Worm (Caenorhabditis elegans) whole organism, young adult: Measurements from ENCODE around the gene snrp-40.1.

Source experiments
- B0035.1 ChIP-seq: sonication (generic microtip); optimal IDR thresholded peaks from 2 replicates; lab custom pipeline; 2016; ENCODE audit warnings: missing genetic modification characterization, mild to moderate bottlenecking, missing compliant biosample characterization, missing genotype, missing genetic modification reagents
- B0261.1 ChIP-seq: sonication (generic microtip); optimal IDR thresholded peaks from 2 replicates; lab custom pipeline; 2016; ENCODE audit warnings: mild to moderate bottlenecking, missing genetic modification characterization, moderate library complexity, missing compliant biosample characterization
- C06A6.2 ChIP-seq: fragments of 200-800 bp; sonication (Bioruptor generic); conservative IDR thresholded peaks from 2 replicates; pipeline ENCODE4 v1.3.6; 2022; ENCODE audit warnings: missing genetic modification characterization, missing compliant biosample characterization
- C17E4.6 ChIP-seq: fragments of 200-800 bp; sonication (Bioruptor generic); IDR thresholded peaks from 2 replicates; pipeline ENCODE4 v1.3.6; 2022; ENCODE audit warnings: missing genetic modification reagents, missing genetic modification characterization, missing compliant biosample characterization
- F10E7.11 ChIP-seq: sonication (generic microtip); optimal IDR thresholded peaks from 2 replicates; lab custom pipeline; 2017; ENCODE audit warnings: mild to moderate bottlenecking, missing genetic modification characterization, moderate library complexity, missing compliant biosample characterization
- F22D6.2 ChIP-seq: sonication (generic microtip); optimal IDR thresholded peaks from 2 replicates; lab custom pipeline; 2016; ENCODE audit warnings: mild to moderate bottlenecking, missing genetic modification characterization, missing compliant biosample characterization
- F39B2.1 ChIP-seq: fragments of 200-800 bp; sonication (Bioruptor generic); IDR thresholded peaks from 2 replicates; pipeline ENCODE4 v1.3.6; 2022; ENCODE audit warnings: missing genetic modification reagents, missing genetic modification characterization, missing compliant biosample characterization
- Y53F4B.3 ChIP-seq: fragments of 200-800 bp; sonication (Bioruptor generic); IDR thresholded peaks from 2 replicates; pipeline ENCODE4 v1.3.6; 2022; ENCODE audit warnings: missing genetic modification reagents, missing genetic modification characterization, missing compliant biosample characterization
- Y56A3A.18 ChIP-seq: fragments of 200-800 bp; sonication (Bioruptor generic); IDR thresholded peaks from 2 replicates; pipeline ENCODE4 v1.3.6; 2022; ENCODE audit warnings: missing genetic modification reagents, missing genetic modification characterization, missing compliant biosample characterization
- Y67H2A.10 ChIP-seq: fragments of 200-800 bp; sonication (Bioruptor generic); conservative IDR thresholded peaks from 2 replicates; pipeline ENCODE4 v1.3.6; 2022; ENCODE audit warnings: missing genetic modification reagents, missing genetic modification characterization, missing compliant biosample characterization
- Y79H2A.3 ChIP-seq: fragments of 200-800 bp; sonication (Bioruptor generic); conservative IDR thresholded peaks from 2 replicates; pipeline ENCODE4 v1.3.6; 2022; ENCODE audit warnings: missing genetic modification reagents, missing genetic modification characterization, missing compliant biosample characterization
- ZK185.1 ChIP-seq: sonication (generic microtip); optimal IDR thresholded peaks from 2 replicates; lab custom pipeline; 2016; ENCODE audit warnings: mild to moderate bottlenecking, missing genetic modification characterization, missing compliant biosample characterization; ENCODE audit not compliant: poor library complexity, severe bottlenecking
- ama-1 ChIP-seq, 3 experiments: fragments of 150-350 bp in 1 of 3; sonication (generic microtip) in 2 of 3; optimal IDR thresholded peaks; 2 replicates each; lab custom pipeline; 2014 to 2018; ENCODE audit warnings: missing biosample characterization in 2 of 3, missing genetic modification characterization in 2 of 3, missing genetic modification reagents in 2 of 3
- atf-7 ChIP-seq: sonication (generic microtip); optimal IDR thresholded peaks from 2 replicates; lab custom pipeline; 2017; ENCODE audit warnings: mild to moderate bottlenecking, missing genetic modification characterization, missing compliant biosample characterization
- attf-5 ChIP-seq: fragments of 200-800 bp; sonication (Bioruptor generic); optimal IDR thresholded peaks from 2 replicates; lab custom pipeline; 2018; ENCODE audit warnings: mild to moderate bottlenecking, missing genetic modification characterization, missing compliant biosample characterization
- bed-1 ChIP-seq: fragments of 200-800 bp; sonication (Bioruptor generic); IDR thresholded peaks from 2 replicates; pipeline ENCODE4 v1.3.6; 2022; ENCODE audit warnings: missing genetic modification reagents, missing genetic modification characterization, missing compliant biosample characterization
- bed-2 ChIP-seq: fragments of 200-800 bp; sonication (Bioruptor generic); IDR thresholded peaks from 2 replicates; pipeline ENCODE4 v1.3.6; 2022; ENCODE audit warnings: missing genetic modification reagents, missing genetic modification characterization, missing compliant biosample characterization
- cebp-2 ChIP-seq: fragments of 200-800 bp; sonication (Bioruptor generic); IDR thresholded peaks from 2 replicates; pipeline ENCODE4 v1.3.6; 2022; ENCODE audit warnings: missing genetic modification characterization, missing compliant biosample characterization
- ceh-27 ChIP-seq: fragments of 200-800 bp; sonication (Bioruptor generic); optimal IDR thresholded peaks from 2 replicates; lab custom pipeline; 2018; ENCODE audit warnings: mild to moderate bottlenecking, missing genetic modification characterization, moderate library complexity, missing compliant biosample characterization
- ceh-91 ChIP-seq: fragments of 200-800 bp; sonication (Bioruptor generic); IDR thresholded peaks from 2 replicates; pipeline ENCODE4 v1.3.6; 2022; ENCODE audit warnings: missing genetic modification reagents, missing genetic modification characterization, missing compliant biosample characterization
- dox-1 ChIP-seq: fragments of 200-800 bp; sonication (Bioruptor generic); IDR thresholded peaks from 2 replicates; pipeline ENCODE4 v1.3.6; 2022; ENCODE audit warnings: missing genetic modification reagents, missing genetic modification characterization, missing compliant biosample characterization
- efl-1 ChIP-seq: fragments of 150-350 bp; optimal IDR thresholded peaks from 2 replicates; lab custom pipeline; 2014; ENCODE audit warnings: missing biosample characterization, missing genetic modification reagents, missing genetic modification characterization
- egl-44 ChIP-seq: fragments of 200-800 bp; sonication (Bioruptor generic); IDR thresholded peaks from 2 replicates; pipeline ENCODE4 v1.3.6; 2022; ENCODE audit warnings: missing genetic modification reagents, missing genetic modification characterization, missing compliant biosample characterization
- ets-4 ChIP-seq: fragments of 200-800 bp; sonication (Bioruptor generic); optimal IDR thresholded peaks from 2 replicates; lab custom pipeline; 2018; ENCODE audit warnings: mild to moderate bottlenecking, missing genetic modification characterization, missing compliant biosample characterization
- gei-17 ChIP-seq: fragments of 200-800 bp; sonication (Bioruptor generic); optimal IDR thresholded peaks from 2 replicates; lab custom pipeline; 2018; ENCODE audit warnings: mild to moderate bottlenecking, missing genetic modification characterization, missing compliant biosample characterization
- hmg-1.2 ChIP-seq: fragments of 200-800 bp; sonication (Bioruptor generic); IDR thresholded peaks from 2 replicates; pipeline ENCODE4 v1.3.6; 2022; ENCODE audit warnings: missing genetic modification reagents, missing genetic modification characterization, missing compliant biosample characterization
- hrde-1 ChIP-seq: sonication (generic microtip); optimal IDR thresholded peaks from 2 replicates; lab custom pipeline; 2016; ENCODE audit warnings: missing genetic modification characterization, mild to moderate bottlenecking, missing compliant biosample characterization, moderate library complexity, missing genotype, missing genetic modification reagents, borderline replicate concordance
- lin-26 ChIP-seq: fragments of 200-800 bp; sonication (Bioruptor generic); IDR thresholded peaks from 2 replicates; pipeline ENCODE4 v1.3.6; 2022; ENCODE audit warnings: missing genetic modification reagents, missing genetic modification characterization, missing compliant biosample characterization
- lin-35 ChIP-seq, 3 experiments: fragments of 150-350 bp in 2 of 3; sonication (generic microtip) in 1 of 3; optimal IDR thresholded peaks; 2 replicates each; lab custom pipeline; 2014 to 2018; ENCODE audit warnings: missing biosample characterization in 3 of 3, missing genetic modification characterization in 3 of 3, missing genetic modification reagents in 3 of 3
- lin-40 ChIP-seq: sonication (generic microtip); optimal IDR thresholded peaks from 2 replicates; lab custom pipeline; 2016; ENCODE audit warnings: missing genetic modification characterization, mild to moderate bottlenecking, missing compliant biosample characterization, missing genotype, missing genetic modification reagents
- madf-10 ChIP-seq: sonication (generic microtip); optimal IDR thresholded peaks from 2 replicates; lab custom pipeline; 2016; ENCODE audit warnings: mild to moderate bottlenecking, missing genetic modification characterization, missing compliant biosample characterization
- madf-3 ChIP-seq: fragments of 200-800 bp; sonication (Bioruptor generic); IDR thresholded peaks from 2 replicates; pipeline ENCODE4 v1.3.6; 2022; ENCODE audit warnings: missing genetic modification reagents, missing genetic modification characterization, missing compliant biosample characterization
- mel-28 ChIP-seq: sonication (generic microtip); optimal IDR thresholded peaks from 2 replicates; lab custom pipeline; 2016; ENCODE audit warnings: borderline replicate concordance, mild to moderate bottlenecking, missing genetic modification characterization, missing compliant biosample characterization
- nhr-27 ChIP-seq: fragments of 200-800 bp; sonication (Bioruptor generic); optimal IDR thresholded peaks from 2 replicates; lab custom pipeline; 2018; ENCODE audit warnings: mild to moderate bottlenecking, missing genetic modification characterization, moderate library complexity, missing compliant biosample characterization
- pbrm-1 ChIP-seq: fragments of 200-800 bp; sonication (Bioruptor generic); IDR thresholded peaks from 2 replicates; pipeline ENCODE4 v1.3.6; 2022; ENCODE audit warnings: missing genetic modification reagents, missing genetic modification characterization, missing compliant biosample characterization
- rcor-1 ChIP-seq: fragments of 200-800 bp; sonication (Bioruptor generic); IDR thresholded peaks from 2 replicates; pipeline ENCODE4 v1.3.6; 2022; ENCODE audit warnings: missing genetic modification reagents, missing genetic modification characterization, missing compliant biosample characterization
- rpc-1 ChIP-seq, 2 experiments: fragments of 150-350 bp in 1 of 2; sonication (generic microtip) in 1 of 2; optimal IDR thresholded peaks; 2 replicates each; lab custom pipeline; 2014 to 2018; ENCODE audit warnings: missing biosample characterization in 1 of 2, missing genetic modification characterization in 1 of 2, missing genetic modification reagents in 1 of 2, missing genotype in 1 of 2
- snpc-1.3 ChIP-seq: sonication (generic microtip); optimal IDR thresholded peaks from 2 replicates; lab custom pipeline; 2017; ENCODE audit warnings: missing genetic modification characterization, mild to moderate bottlenecking, missing compliant biosample characterization, antibody characterized with exemption, moderate library complexity, missing genotype, missing genetic modification reagents; ENCODE audit not compliant: insufficient read depth
- snpc-4 ChIP-seq, 5 experiments: fragments of 150-350 bp in 1 of 5; sonication (generic microtip) in 4 of 5; optimal IDR thresholded peaks; 2 replicates each; lab custom pipeline; 2014 to 2018; ENCODE audit warnings: missing genetic modification characterization in 5 of 5, missing biosample characterization in 3 of 5, antibody characterized with exemption in 2 of 5, mild to moderate bottlenecking in 2 of 5, missing compliant biosample characterization in 2 of 5, missing genotype in 2 of 5, moderate library complexity in 2 of 5, missing genetic modification reagents in 1 of 5
- tlf-1 ChIP-seq: fragments of 200-800 bp; sonication (Bioruptor generic); optimal IDR thresholded peaks from 2 replicates; lab custom pipeline; 2018; ENCODE audit warnings: mild to moderate bottlenecking, missing genetic modification characterization, missing compliant biosample characterization
- unc-62 ChIP-seq: fragments of 150-350 bp; optimal IDR thresholded peaks from 2 replicates; lab custom pipeline; 2014; ENCODE audit warnings: missing biosample characterization, missing genetic modification reagents, missing genetic modification characterization
- xnd-1 ChIP-seq: sonication (generic microtip); optimal IDR thresholded peaks from 2 replicates; lab custom pipeline; 2016; ENCODE audit warnings: missing genotype, missing genetic modification reagents, missing genetic modification characterization, missing compliant biosample characterization
- ztf-18 ChIP-seq: sonication (generic microtip); optimal IDR thresholded peaks from 2 replicates; lab custom pipeline; 2016; ENCODE audit warnings: missing genotype, mild to moderate bottlenecking, missing genetic modification characterization, missing compliant biosample characterization
- ztf-22 ChIP-seq: fragments of 200-800 bp; sonication (Bioruptor generic); optimal IDR thresholded peaks from 2 replicates; lab custom pipeline; 2018; ENCODE audit warnings: mild to moderate bottlenecking, missing genetic modification characterization, moderate library complexity, missing compliant biosample characterization
- ztf-28 ChIP-seq: fragments of 200-800 bp; sonication (Bioruptor generic); IDR thresholded peaks from 2 replicates; pipeline ENCODE4 v1.3.6; 2022; ENCODE audit warnings: missing genetic modification reagents, missing genetic modification characterization, missing compliant biosample characterization
- ztf-3 ChIP-seq: fragments of 200-800 bp; sonication (Bioruptor generic); optimal IDR thresholded peaks from 2 replicates; lab custom pipeline; 2018; ENCODE audit warnings: mild to moderate bottlenecking, missing genetic modification characterization, missing compliant biosample characterization

snrp-40.1 gene

DNA sequence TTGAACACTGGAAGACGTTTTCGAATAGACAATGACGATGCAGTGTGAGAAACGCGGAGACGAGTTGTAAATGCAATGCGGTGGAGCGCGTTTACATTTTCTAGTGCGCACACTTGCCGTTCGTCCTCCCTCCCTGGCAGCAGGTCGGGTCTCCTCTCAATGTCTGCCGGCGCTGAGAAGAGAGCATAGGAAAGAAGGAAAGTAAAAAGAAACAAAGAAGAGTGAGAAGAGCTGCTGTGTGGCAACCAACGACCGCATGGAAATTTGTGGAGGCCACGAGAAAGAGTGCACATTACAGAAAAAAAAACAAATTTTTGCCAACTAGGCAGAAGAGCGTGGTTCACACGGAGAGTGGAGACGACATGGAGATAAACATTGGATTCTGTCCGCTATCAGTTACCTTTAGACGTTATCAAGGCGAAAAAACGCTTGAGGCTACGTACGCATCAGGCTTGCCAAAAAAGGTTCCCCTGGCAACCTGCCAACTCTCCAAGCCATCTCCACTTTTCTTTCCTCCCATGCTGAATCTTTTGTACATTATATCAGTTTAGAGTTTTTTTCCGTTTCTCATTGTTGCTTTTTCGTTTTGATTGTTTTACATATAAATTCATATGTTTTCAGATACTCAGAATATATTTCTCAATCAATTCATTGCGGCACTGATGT, at the start of gene snrp-40.1, which contains the start of gene F08G12.3:
snrp-40.1 (minus strand) TSS at position 143 of the 666 bp plus-strand sequence.
F08G12.3 (plus strand) TSS at position 616 of the 666 bp plus-strand sequence.
- no peak for TF ChIP-seq unc-62
- TF ChIP-seq snpc-1.3: no peak
- no peak for TF ChIP-seq C06A6.2
- TF ChIP-seq ceh-91: no peak
- TF ChIP-seq mel-28 (tag; lab: Kevin White, UChicago): no peak
- TF ChIP-seq F10E7.11 (tag; lab: Kevin White, UChicago): no peak
- no peak for TF ChIP-seq ZK185.1
- TF ChIP-seq F22D6.2: no peak
- no peak for TF ChIP-seq hrde-1 (tag; lab: Kevin White, UChicago)
- peak; percentile 31 for TF ChIP-seq madf-10 (tag; lab: Kevin White, UChicago)
- no peak for TF ChIP-seq tlf-1 (GFP tag; lab: Kevin White, UChicago)
- TF ChIP-seq hmg-1.2 (GFP tag; lab: Robert Waterston, UW): peak; percentile 88
- no peak for TF ChIP-seq snpc-4 (GFP tag; optimal IDR thresholded peaks at IDR 0.05; lab: Kevin White, UChicago)
- peak in 3 of 4 experiments; percentile 62 to 82 (median 69) for TF ChIP-seq snpc-4 (tag; optimal IDR thresholded peaks at IDR 0.05; lab: Kevin White, UChicago)
- TF ChIP-seq ztf-18 (tag; lab: Kevin White, UChicago): peak; percentile 60
- TF ChIP-seq atf-7 (tag; lab: Kevin White, UChicago): peak; percentile 29
- no peak for TF ChIP-seq C17E4.6 (GFP tag; lab: Robert Waterston, UW)
- peak; percentile 91 for TF ChIP-seq dox-1 (GFP tag; lab: Robert Waterston, UW)
- TF ChIP-seq ztf-22: no peak
- TF ChIP-seq ama-1 (optimal IDR thresholded peaks at IDR 0.05; lab: Kevin White, UChicago): no peak
- TF ChIP-seq ama-1 (GFP tag; optimal IDR thresholded peaks at IDR 0.05; lab: Kevin White, UChicago): no peak
- peak; percentile 16; the same call in 1 of the 2 replicates for TF ChIP-seq egl-44
- TF ChIP-seq ztf-28: no peak
- TF ChIP-seq lin-40 (tag; lab: Kevin White, UChicago): peak; percentile 80
- no peak for TF ChIP-seq lin-26 (GFP tag; lab: Robert Waterston, UW)
- TF ChIP-seq ztf-3: no peak
- TF ChIP-seq Y67H2A.10: no peak
- TF ChIP-seq cebp-2 (GFP tag; lab: Robert Waterston, UW): no peak
- no peak for TF ChIP-seq rpc-1 (optimal IDR thresholded peaks at IDR 0.05; lab: Kevin White, UChicago)
- no peak for TF ChIP-seq rpc-1 (tag; optimal IDR thresholded peaks at IDR 0.05; lab: Kevin White, UChicago)
- peak; percentile 74 for TF ChIP-seq ceh-27
- no peak for TF ChIP-seq efl-1 (GFP tag; lab: Kevin White, UChicago)
- TF ChIP-seq rcor-1: 0 out of 2 replicates have a peak, but pooled peaks have one; percentile 21
- peak; percentile 12 for TF ChIP-seq gei-17 (GFP tag; lab: Kevin White, UChicago)
- TF ChIP-seq Y56A3A.18 (GFP tag; lab: Robert Waterston, UW): no peak
- no peak for TF ChIP-seq Y53F4B.3 (GFP tag; lab: Robert Waterston, UW)
- TF ChIP-seq ets-4 (GFP tag; lab: Kevin White, UChicago): peak; percentile 15
- no peak for TF ChIP-seq nhr-27 (tag; lab: Kevin White, UChicago)
- TF ChIP-seq xnd-1 (tag; lab: Kevin White, UChicago): no peak
- TF ChIP-seq lin-35 (GFP tag; optimal IDR thresholded peaks at IDR 0.05; lab: Kevin White, UChicago): no peak
- no peak for TF ChIP-seq B0035.1 (tag; lab: Kevin White, UChicago)
- no peak for TF ChIP-seq F39B2.1 (GFP tag; lab: Robert Waterston, UW)
- no peak for TF ChIP-seq Y79H2A.3 (GFP tag; lab: Robert Waterston, UW)
- no peak for TF ChIP-seq B0261.1 (tag; lab: Kevin White, UChicago)
- no peak for TF ChIP-seq bed-1 (GFP tag; lab: Robert Waterston, UW)
- no peak for TF ChIP-seq madf-3
- no peak for TF ChIP-seq bed-2 (GFP tag; lab: Robert Waterston, UW)
- peak; percentile 92 for TF ChIP-seq attf-5 (GFP tag; lab: Kevin White, UChicago)
- peak; percentile 80 for TF ChIP-seq pbrm-1 (GFP tag; lab: Robert Waterston, UW)
